Worm (Caenorhabditis elegans): ENCODE data around the gene srw-115.

DNA sequence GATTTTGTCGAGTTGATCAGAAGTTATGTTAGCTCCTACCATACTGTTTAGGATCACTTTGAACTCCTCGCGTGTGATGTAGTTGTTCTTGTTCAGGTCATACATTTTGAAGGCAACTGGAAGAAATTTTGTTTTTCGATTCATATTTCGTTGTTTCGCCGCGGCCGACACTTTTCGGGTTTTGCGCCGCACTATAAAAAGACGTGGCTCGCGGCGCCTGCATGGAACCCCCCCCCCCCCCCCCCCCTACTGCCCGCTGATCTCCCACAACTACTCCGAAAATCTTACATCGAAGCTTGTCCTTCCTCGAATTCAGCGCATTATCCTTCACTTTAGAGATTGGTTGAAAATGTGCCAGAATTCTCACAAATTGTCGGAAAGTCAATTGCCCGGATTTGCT, 44.3 kb upstream of the srw-115 start:
- no peak for TF ChIP-seq rnt-1 (tag; optimal IDR thresholded peaks at IDR 0.05)
- no peak for TF ChIP-seq sox-2 (GFP tag; IDR thresholded peaks at IDR 0.05)
- TF ChIP-seq ceh-45 (GFP tag; IDR thresholded peaks at IDR 0.05), result no peak
- TF ChIP-seq pqm-1 (tag; optimal IDR thresholded peaks at IDR 0.05), result no peak
- no peak for TF ChIP-seq dmd-4 (tag; optimal IDR thresholded peaks at IDR 0.05; ENCODE audit: borderline replicate concordance)
- TF ChIP-seq ceh-6 (GFP tag; optimal IDR thresholded peaks at IDR 0.05), result no peak
- TF ChIP-seq ama-1 (optimal IDR thresholded peaks at IDR 0.05), result no peak
- no peak for TF ChIP-seq ref-2 (tag; optimal IDR thresholded peaks at IDR 0.05)
- TF ChIP-seq syd-9 (tag; optimal IDR thresholded peaks at IDR 0.05), result no peak
- TF ChIP-seq pag-3 (tag; optimal IDR thresholded peaks at IDR 0.05; ENCODE audit: borderline replicate concordance), result no peak
- no peak for TF ChIP-seq elt-2 (tag; optimal IDR thresholded peaks at IDR 0.05)
- TF ChIP-seq ceh-18 (tag; optimal IDR thresholded peaks at IDR 0.05), result no peak
- TF ChIP-seq pha-4 (tag; optimal IDR thresholded peaks at IDR 0.05), result no peak

Measured in whole organism, late embryonic.